Fruit fly (Drosophila melanogaster): ENCODE measurements around the gene CG4613.

Gene CG4613

DNA sequence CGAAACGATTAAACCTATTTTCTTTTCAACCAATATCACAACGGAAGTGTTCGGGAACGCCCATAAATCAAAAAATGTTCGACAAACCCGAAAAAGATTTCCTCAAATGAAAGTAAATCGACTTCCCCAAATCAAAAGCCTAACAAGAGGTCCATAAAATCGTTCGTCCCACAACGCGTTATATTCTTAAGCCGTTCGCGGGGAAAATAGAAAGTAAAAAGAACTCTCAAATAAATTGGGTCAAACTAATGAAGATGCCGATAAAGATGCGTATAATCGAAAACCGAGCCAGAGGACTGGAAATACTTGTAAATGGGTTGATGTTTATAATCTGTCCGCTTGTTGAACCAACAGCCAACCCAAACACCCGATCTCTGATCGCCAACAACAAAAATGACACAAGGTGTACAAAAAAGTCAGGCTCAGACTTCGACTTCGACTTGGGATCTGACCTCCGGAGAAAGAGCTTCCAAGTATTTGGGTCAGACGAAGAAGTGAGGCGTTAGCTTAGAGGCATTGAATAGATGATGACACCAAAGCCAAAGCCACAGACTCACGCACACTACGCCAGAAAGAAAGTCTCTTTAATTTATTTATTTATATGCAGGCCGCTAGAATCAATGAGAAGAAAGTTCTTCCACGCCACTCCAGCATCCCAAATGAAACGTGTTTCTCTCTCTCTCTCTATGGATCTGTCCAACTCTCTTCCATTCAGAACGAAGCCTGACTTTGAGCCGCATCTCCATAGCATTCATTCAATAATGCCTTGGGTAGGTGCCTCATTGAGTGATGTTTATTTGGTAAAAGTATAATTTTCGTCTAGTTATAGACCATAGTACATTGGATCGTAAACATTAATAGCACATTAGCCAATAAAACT lies 1.2 kb upstream of the CG4613 start:
- TF ChIP-seq Lpt (GFP tag; optimal IDR thresholded peaks at IDR 0.05): no peak
- TF ChIP-seq Eip78C (GFP tag): peak; percentile 23

dm6 chr3L:14517525-14517924 lies 4.0 kb downstream of the CG4613 start, which contains the start of gene CG9592:
Gene CG9592 (plus strand): TSS chr3L:14517825.
- TF ChIP-seq CG16779 (tag; optimal IDR thresholded peaks at IDR 0.05) (no peak), Gug (GFP tag; IDR thresholded peaks at IDR 0.05) (no peak), CG8319 (GFP tag; optimal IDR thresholded peaks at IDR 0.05) (no peak), lz (GFP tag; optimal IDR thresholded peaks at IDR 0.05) (no peak), CG9139 (GFP tag; optimal IDR thresholded peaks at IDR 0.05) (no peak), Hr4 (GFP tag; optimal IDR thresholded peaks at IDR 0.05) (no peak), Eip75B (GFP tag; optimal IDR thresholded peaks at IDR 0.05) (no peak), dsx (GFP tag; optimal IDR thresholded peaks at IDR 0.05; ENCODE audit: poor library complexity, severe bottlenecking) (no peak), CG8119 (GFP tag; IDR thresholded peaks at IDR 0.05) (no peak), CG10631 (GFP tag; optimal IDR thresholded peaks at IDR 0.05) (no peak), CG11902 (GFP tag; optimal IDR thresholded peaks at IDR 0.05) (no peak)

- TF ChIP-seq CG7368 (GFP tag; optimal IDR thresholded peaks at IDR 0.05): peak; percentile 2
- TF ChIP-seq CG1621 (tag; optimal IDR thresholded peaks at IDR 0.05): no peak
- TF ChIP-seq Hr4 (GFP tag; optimal IDR thresholded peaks at IDR 0.05): peak; percentile 27
- TF ChIP-seq CG8119 (GFP tag; IDR thresholded peaks at IDR 0.05): peak; percentile 75
- peak; percentile 22 for TF ChIP-seq Eip78C (GFP tag)
- peak; percentile 2 for TF ChIP-seq CG34406 (GFP tag; optimal IDR thresholded peaks at IDR 0.05)
- TF ChIP-seq Lpt (GFP tag; optimal IDR thresholded peaks at IDR 0.05): peak; percentile 10
- TF ChIP-seq eg (GFP tag; IDR thresholded peaks at IDR 0.05): peak; percentile 36; the same call in 1 of the 3 replicates
- TF ChIP-seq OdsH (GFP tag; optimal IDR thresholded peaks at IDR 0.05): peak; percentile 4
- TF ChIP-seq fd85E (GFP tag; optimal IDR thresholded peaks at IDR 0.05): no peak
- no peak for TF ChIP-seq Ets21C (GFP tag; optimal IDR thresholded peaks at IDR 0.05)
- no peak for TF ChIP-seq Met (GFP tag; optimal IDR thresholded peaks at IDR 0.05)
- peak; percentile 37 for TF ChIP-seq CG32006 (GFP tag; optimal IDR thresholded peaks at IDR 0.05)
- peak; percentile 57 for TF ChIP-seq CG6276 (GFP tag; optimal IDR thresholded peaks at IDR 0.05)
- peak; percentile 15 for TF ChIP-seq Sox102F (GFP tag; optimal IDR thresholded peaks at IDR 0.05)
- peak; percentile 22 for TF ChIP-seq dac (GFP tag; optimal IDR thresholded peaks at IDR 0.05)
- peak; percentile 71 for TF ChIP-seq CG6854 (GFP tag; optimal IDR thresholded peaks at IDR 0.05)
- TF ChIP-seq CG15336 (GFP tag; IDR thresholded peaks at IDR 0.05): peak; percentile 70
Observed at dm6 chr3L:14515690-14516089, 5.8 kb downstream of the CG4613 start.

- TF ChIP-seq CG11762 (GFP tag; optimal IDR thresholded peaks at IDR 0.05; ENCODE audit: insufficient read depth) (no peak), Eip78C (GFP tag) (peak; percentile 27), dsx (GFP tag; optimal IDR thresholded peaks at IDR 0.05; ENCODE audit: poor library complexity, severe bottlenecking) (peak; percentile 72)
Observed at dm6 chr3L:14513286-14513685, 8.2 kb downstream of the CG4613 start.

- no peak for TF ChIP-seq CG4318 (GFP tag; optimal IDR thresholded peaks at IDR 0.05)
- no peak for TF ChIP-seq CG32006 (GFP tag; optimal IDR thresholded peaks at IDR 0.05)
- TF ChIP-seq CG6163 (GFP tag; IDR thresholded peaks at IDR 0.05): no peak
- TF ChIP-seq Sox14 (GFP tag; optimal IDR thresholded peaks at IDR 0.05): peak; percentile 38
- no peak for TF ChIP-seq CG9139 (GFP tag; optimal IDR thresholded peaks at IDR 0.05)
- no peak for TF ChIP-seq lz (GFP tag; optimal IDR thresholded peaks at IDR 0.05)
- TF ChIP-seq Eip78C (GFP tag): no peak
- TF ChIP-seq fkh (GFP tag; optimal IDR thresholded peaks at IDR 0.05): peak; percentile 61
- TF ChIP-seq vri (GFP tag; optimal IDR thresholded peaks at IDR 0.05): peak; percentile 96
- no peak for TF ChIP-seq Met (GFP tag; optimal IDR thresholded peaks at IDR 0.05)
- TF ChIP-seq Hr39 (GFP tag; optimal IDR thresholded peaks at IDR 0.05): no peak
- no peak for TF ChIP-seq Eip75B (GFP tag; optimal IDR thresholded peaks at IDR 0.05)
- no peak for TF ChIP-seq Hr4 (GFP tag; optimal IDR thresholded peaks at IDR 0.05)
- TF ChIP-seq CG16779 (tag; optimal IDR thresholded peaks at IDR 0.05): no peak
- no peak for TF ChIP-seq cyc (GFP tag; optimal IDR thresholded peaks at IDR 0.05)
- no peak for TF ChIP-seq CG15336 (GFP tag; IDR thresholded peaks at IDR 0.05)
- no peak for TF ChIP-seq OdsH (GFP tag; optimal IDR thresholded peaks at IDR 0.05)
- TF ChIP-seq CG6808 (GFP tag; optimal IDR thresholded peaks at IDR 0.05): no peak
- no peak for TF ChIP-seq esn (GFP tag; optimal IDR thresholded peaks at IDR 0.05)
- no peak for TF ChIP-seq CG3032 (tag; optimal IDR thresholded peaks at IDR 0.05)
- TF ChIP-seq CG11294 (GFP tag; IDR thresholded peaks at IDR 0.05): no peak
- TF ChIP-seq Hr38 (GFP tag; optimal IDR thresholded peaks at IDR 0.05): no peak
Observed at dm6 chr3L:14509981-14510380, 11.5 kb downstream of the CG4613 start.

Measured in whole organism, prepupa.